Fruit fly (Drosophila melanogaster) whole organism, prepupa: ENCODE results near the gene CG3769.

ENCODE experiments used
- CG1621 ChIP-seq: fragments of 200-800 bp; sonication (Bioruptor generic); optimal IDR thresholded peaks from 3 replicates; lab custom pipeline; 2018; ENCODE audit warnings: missing biosample characterization, mild to moderate bottlenecking, missing genetic modification characterization
- CG6808 ChIP-seq: fragments of 200-800 bp; sonication (Bioruptor generic); optimal IDR thresholded peaks from 3 replicates; lab custom pipeline; 2017; ENCODE audit warnings: missing biosample characterization, missing genetic modification characterization, mild to moderate bottlenecking, moderate library complexity, missing genetic modification reagents
- Eip75B ChIP-seq: fragments of 200-800 bp; sonication (Bioruptor generic); optimal IDR thresholded peaks from 3 replicates; lab custom pipeline; 2016; ENCODE audit warnings: missing biosample characterization, missing genetic modification characterization
- Ets21C ChIP-seq: fragments of 200-800 bp; sonication (Bioruptor generic); optimal IDR thresholded peaks from 3 replicates; lab custom pipeline; 2016; ENCODE audit warnings: missing biosample characterization, missing genetic modification characterization
- Met ChIP-seq: fragments of 200-800 bp; sonication (Bioruptor generic); optimal IDR thresholded peaks from 3 replicates; lab custom pipeline; 2016; ENCODE audit warnings: missing biosample characterization, missing genetic modification characterization
- OdsH ChIP-seq: fragments of 200-800 bp; sonication (Bioruptor generic); optimal IDR thresholded peaks from 3 replicates; lab custom pipeline; 2016; ENCODE audit warnings: missing biosample characterization, missing genetic modification characterization

DNA sequence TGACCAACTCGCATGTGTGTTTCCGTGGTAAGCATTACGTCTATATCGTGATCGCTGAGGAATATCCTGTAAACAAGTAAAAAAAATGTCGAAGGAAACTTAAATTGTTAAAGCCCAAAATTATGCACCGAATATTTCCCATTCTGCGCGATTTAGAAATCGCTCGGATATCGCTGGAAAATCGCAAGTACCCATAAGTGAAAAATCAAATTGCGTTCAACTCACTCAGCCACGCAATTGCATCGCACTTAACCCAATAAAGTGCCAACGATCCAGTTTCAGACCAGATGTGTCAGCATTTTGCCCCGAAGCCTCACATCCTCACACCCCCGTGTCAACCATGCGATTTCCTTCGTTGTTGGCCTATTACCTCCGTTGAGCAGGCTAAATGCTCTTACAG, 38.8 kb upstream of the CG3769 start:
- TF ChIP-seq CG1621 (tag; lab: Kevin White, UChicago): no peak
- TF ChIP-seq Met (GFP tag; lab: Kevin White, UChicago): no peak
- TF ChIP-seq CG6808 (GFP tag; lab: Kevin White, UChicago): no peak
- no peak for TF ChIP-seq Ets21C (GFP tag; lab: Kevin White, UChicago)
- no peak for TF ChIP-seq OdsH
- TF ChIP-seq Eip75B (GFP tag; lab: Kevin White, UChicago): no peak
